Worm (Caenorhabditis elegans): ENCODE data around the gene srh-177.

srh-177 gene

DNA sequence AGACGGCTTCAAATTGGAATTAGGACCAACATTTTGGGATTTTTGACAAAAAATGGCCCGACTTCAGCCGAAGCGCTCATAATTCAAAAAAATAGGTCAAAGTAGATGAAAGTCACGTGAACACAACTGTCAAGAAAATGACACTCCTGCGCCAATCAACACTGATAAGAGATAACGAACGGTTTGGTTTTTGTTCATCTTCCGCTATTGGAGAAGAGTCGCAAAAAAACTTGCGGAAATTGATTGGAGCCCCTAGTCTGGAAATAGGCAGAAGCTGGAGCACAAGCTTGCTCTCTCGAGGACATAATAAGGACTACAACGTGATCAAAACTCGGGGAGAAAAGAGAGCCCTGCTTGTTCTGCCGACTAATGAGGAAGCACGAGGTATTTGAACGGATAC lies 43.2 kb upstream of the srh-177 start (continued):
- TF ChIP-seq snpc-1.3 (tag; optimal IDR thresholded peaks at IDR 0.05; ENCODE audit: insufficient read depth) (no peak), madf-3 (GFP tag; IDR thresholded peaks at IDR 0.05) (no peak), F57A8.1 (GFP tag; optimal IDR thresholded peaks at IDR 0.05) (no peak), K11D2.4 (GFP tag; IDR thresholded peaks at IDR 0.05) (no peak), ceh-91 (GFP tag; IDR thresholded peaks at IDR 0.05) (no peak), madf-10 (tag; optimal IDR thresholded peaks at IDR 0.05) (peak; percentile 26), F52B5.7 (tag; optimal IDR thresholded peaks at IDR 0.05) (no peak), tlf-1 (GFP tag; optimal IDR thresholded peaks at IDR 0.05) (peak; percentile 19), ama-1 (optimal IDR thresholded peaks at IDR 0.05) (peak; percentile 56), ama-1 (GFP tag; optimal IDR thresholded peaks at IDR 0.05) (no peak), athp-1 (tag; optimal IDR thresholded peaks at IDR 0.05) (no peak), nhr-80 (tag; optimal IDR thresholded peaks at IDR 0.05) (peak; percentile 54), dpl-1 (GFP tag; optimal IDR thresholded peaks at IDR 0.05) (no peak), F55B11.4 (tag; optimal IDR thresholded peaks at IDR 0.05; ENCODE audit: borderline replicate concordance, insufficient read depth) (no peak), hrde-1 (tag; optimal IDR thresholded peaks at IDR 0.05; ENCODE audit: borderline replicate concordance) (no peak), nhr-90 (tag; optimal IDR thresholded peaks at IDR 0.05) (peak; percentile 16), ekl-4 (GFP tag; IDR thresholded peaks at IDR 0.05) (no peak), unc-62 (GFP tag; optimal IDR thresholded peaks at IDR 0.05) (peak; percentile 42), lin-54 (GFP tag; optimal IDR thresholded peaks at IDR 0.05) (no peak), Y56A3A.18 (GFP tag; IDR thresholded peaks at IDR 0.05) (peak; percentile 49; the same call in 1 of the 2 replicates), let-607 (tag; optimal IDR thresholded peaks at IDR 0.05) (peak in 1 of 2 experiments; percentile 11), madf-8 (GFP tag; conservative IDR thresholded peaks at IDR 0.05) (no peak), zfh-2 (GFP tag; conservative IDR thresholded peaks at IDR 0.05) (no peak), cebp-1 (GFP tag; IDR thresholded peaks at IDR 0.05) (no peak), cebp-1 (tag; optimal IDR thresholded peaks at IDR 0.05) (peak; percentile 34), nfya-2 (GFP tag; IDR thresholded peaks at IDR 0.05) (no peak), die-1 (tag; optimal IDR thresholded peaks at IDR 0.05) (no peak), repo-1 (tag; optimal IDR thresholded peaks at IDR 0.05) (no peak), sdz-38 (tag; optimal IDR thresholded peaks at IDR 0.05) (no peak), lin-26 (GFP tag; IDR thresholded peaks at IDR 0.05) (no peak), lin-40 (tag; optimal IDR thresholded peaks at IDR 0.05) (peak; percentile 1)

DNA sequence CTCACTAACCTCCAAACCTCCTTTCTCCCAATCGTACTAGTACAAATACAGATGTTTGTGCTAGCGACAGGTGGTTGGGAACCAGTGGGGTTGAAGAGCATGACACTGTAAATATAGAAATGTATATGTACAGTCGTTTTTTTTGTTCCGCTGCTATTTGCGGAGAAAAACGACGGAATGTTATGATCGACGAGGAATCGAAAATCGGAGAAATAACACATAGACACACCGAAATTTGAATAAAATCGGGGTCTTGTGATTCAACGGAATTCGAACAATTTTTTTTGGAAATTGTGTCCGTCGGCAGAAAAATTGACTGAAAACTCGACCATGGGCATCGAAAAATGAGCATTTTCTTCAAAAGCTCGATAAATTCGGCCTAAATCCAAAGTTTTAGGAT lies 42.6 kb upstream of the srh-177 start, which contains the start of gene F53H2.3:
TSS of gene F53H2.3 (minus strand) at position 101 of the 400 bp plus-strand sequence.
- TF ChIP-seq B0019.2 (GFP tag; conservative IDR thresholded peaks at IDR 0.05) (no peak), attf-6 (GFP tag; IDR thresholded peaks at IDR 0.05) (no peak), ztf-28 (GFP tag; IDR thresholded peaks at IDR 0.05) (no peak), Y79H2A.3 (GFP tag; conservative IDR thresholded peaks at IDR 0.05) (no peak), xnd-1 (tag; optimal IDR thresholded peaks at IDR 0.05) (no peak)

DNA sequence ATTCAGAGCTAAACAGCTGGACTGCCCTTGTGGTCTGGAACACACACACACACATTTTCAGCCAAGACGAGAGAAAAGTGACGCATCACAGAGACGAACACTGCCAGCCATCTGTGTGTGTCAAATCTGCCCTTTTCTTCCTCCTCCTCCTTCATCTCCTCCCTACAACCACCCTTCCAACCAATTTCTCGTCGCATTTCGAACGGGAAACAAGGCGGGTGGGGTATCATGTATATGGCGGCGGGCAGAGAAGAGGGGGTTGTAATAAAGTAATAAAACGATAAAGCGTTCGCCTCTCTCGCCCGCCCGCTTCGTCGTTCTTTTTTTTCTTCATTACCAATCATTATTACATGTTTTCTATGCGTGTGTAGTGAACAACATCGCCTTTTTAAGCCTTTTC lies 41.2 kb upstream of the srh-177 start:
- no peak for TF ChIP-seq snpc-1.1 (tag; optimal IDR thresholded peaks at IDR 0.05; ENCODE audit: insufficient read depth)
- no peak for TF ChIP-seq zim-3 (tag; optimal IDR thresholded peaks at IDR 0.05)
- TF ChIP-seq unc-130 (GFP tag; optimal IDR thresholded peaks at IDR 0.05): no peak
- TF ChIP-seq ztf-28 (GFP tag; IDR thresholded peaks at IDR 0.05): no peak
- no peak for TF ChIP-seq F49E8.2 (tag; optimal IDR thresholded peaks at IDR 0.05; ENCODE audit: insufficient read depth)
- TF ChIP-seq lsl-1 (GFP tag; optimal IDR thresholded peaks at IDR 0.05): no peak
- peak; percentile 7 for TF ChIP-seq ets-4 (GFP tag; optimal IDR thresholded peaks at IDR 0.05)
- TF ChIP-seq cebp-1 (GFP tag; IDR thresholded peaks at IDR 0.05): no peak
- peak; percentile 31 for TF ChIP-seq cebp-1 (tag; optimal IDR thresholded peaks at IDR 0.05)
- no peak for TF ChIP-seq ceh-79 (tag; optimal IDR thresholded peaks at IDR 0.05)
- no peak for TF ChIP-seq ztf-18 (tag; optimal IDR thresholded peaks at IDR 0.05)
- no peak for TF ChIP-seq hlh-26 (GFP tag; conservative IDR thresholded peaks at IDR 0.05)
- TF ChIP-seq snpc-1.3 (tag; optimal IDR thresholded peaks at IDR 0.05; ENCODE audit: insufficient read depth): no peak
- TF ChIP-seq rec-8 (tag; optimal IDR thresholded peaks at IDR 0.05): no peak
- no peak for TF ChIP-seq egl-44 (GFP tag; IDR thresholded peaks at IDR 0.05)
- TF ChIP-seq nhr-90 (tag; optimal IDR thresholded peaks at IDR 0.05): no peak
- no peak for TF ChIP-seq xnd-1 (tag; optimal IDR thresholded peaks at IDR 0.05)

All from whole organism, young adult.